Worm (Caenorhabditis elegans): ENCODE data around the gene Y59A8B.19.
"Not testable (repeated sequence)": the region's sequence is repeated elsewhere in the genome, so short reads cannot be mapped to it uniquely, and the experiment has no call there.

Gene Y59A8B.19

DNA sequence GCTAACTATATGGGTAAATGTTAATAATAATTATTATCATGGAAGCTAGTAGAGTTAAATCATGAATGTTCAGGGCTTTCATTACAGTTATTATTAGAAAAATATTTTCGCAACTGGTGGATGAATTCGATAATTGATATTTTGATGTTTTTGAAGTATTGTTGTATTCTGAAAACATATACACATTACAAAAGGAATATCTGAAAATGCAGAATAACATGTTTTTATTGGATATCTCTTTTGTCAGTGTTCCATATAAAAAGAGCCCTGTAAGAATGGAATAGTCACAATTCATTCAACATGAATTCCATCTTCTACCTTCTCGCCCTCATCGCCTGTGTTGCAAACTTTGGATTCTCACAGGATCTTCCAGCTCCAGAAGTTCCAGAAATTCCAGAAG lies at the start of gene Y59A8B.19:
Gene Y59A8B.19 (plus strand): TSS at position 301 of the 400 bp plus-strand sequence.
- TF ChIP-seq ets-7 (tag; optimal IDR thresholded peaks at IDR 0.05); tbx-37 (GFP tag; conservative IDR thresholded peaks at IDR 0.05); hmg-4 (GFP tag; optimal IDR thresholded peaks at IDR 0.05): not testable (repeated sequence)

DNA sequence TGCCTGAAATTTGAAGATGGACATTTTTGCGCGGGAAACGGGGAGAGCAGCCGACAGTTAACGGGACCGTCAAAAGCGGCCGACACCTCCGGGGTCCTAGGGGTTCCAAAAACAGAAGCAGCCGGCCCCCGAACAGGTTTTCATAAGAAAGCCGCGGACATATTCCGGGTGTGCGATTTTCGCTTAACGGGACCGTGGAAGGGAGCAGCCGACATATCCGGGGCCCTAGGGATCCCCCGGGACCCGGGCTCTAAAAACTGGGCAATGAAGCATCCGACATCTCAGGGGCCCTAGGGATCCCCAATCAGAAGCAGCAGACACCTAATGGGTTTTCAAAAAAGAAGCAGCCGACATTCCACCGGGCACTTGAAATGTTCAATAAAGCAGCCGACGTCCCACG lies 44.5 kb upstream of the Y59A8B.19 start:
- TF ChIP-seq ets-7 (tag; optimal IDR thresholded peaks at IDR 0.05) (no peak), scrt-1 (GFP tag; IDR thresholded peaks at IDR 0.05) (peak; percentile 42; the same call in 1 of the 2 replicates)

DNA sequence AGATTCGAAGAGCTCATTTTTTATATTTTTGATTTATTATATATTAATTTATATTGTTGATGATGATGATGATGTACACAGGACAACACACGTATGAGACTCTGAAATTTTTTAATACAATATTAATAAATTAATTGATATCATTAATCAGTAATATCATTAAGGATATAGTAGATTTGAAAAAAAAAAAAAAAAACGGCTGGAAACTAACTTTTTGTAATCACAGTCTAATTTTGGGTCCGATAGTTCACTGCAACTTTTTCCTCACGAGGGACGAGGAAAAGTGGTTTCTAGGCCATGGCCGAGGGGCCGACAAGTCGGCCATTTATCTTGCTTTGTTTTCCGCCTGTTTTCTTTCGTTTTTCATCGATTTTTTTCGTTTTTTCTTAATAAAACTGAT lies 40.3 kb upstream of the Y59A8B.19 start, which contains the start of gene gck-3:
Gene gck-3 (minus strand): TSS at position 101 of the 400 bp plus-strand sequence.
- TF ChIP-seq ceh-36 (tag; optimal IDR thresholded peaks at IDR 0.05) (no peak), B0310.2 (tag; optimal IDR thresholded peaks at IDR 0.05) (no peak), ets-7 (tag; optimal IDR thresholded peaks at IDR 0.05) (no peak)

DNA sequence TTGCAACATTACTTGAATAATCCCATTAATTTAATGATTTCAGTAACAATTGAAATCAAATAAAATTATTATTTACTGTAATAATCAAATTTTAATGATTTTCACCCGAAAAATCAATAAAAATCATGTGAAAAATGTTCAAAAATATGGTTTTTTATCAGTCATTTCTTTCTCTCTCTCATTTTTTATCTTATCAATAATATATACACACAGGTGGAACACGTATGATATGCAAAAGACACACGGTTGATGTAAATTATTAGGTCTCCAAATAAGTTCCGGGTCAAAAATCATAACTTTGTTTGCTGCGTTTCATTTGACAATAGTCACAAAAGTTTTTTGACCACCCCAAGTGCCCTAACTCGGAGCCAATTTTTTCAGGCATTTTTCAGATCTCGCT lies 28.8 kb upstream of the Y59A8B.19 start:
- no peak for TF ChIP-seq B0310.2 (tag; optimal IDR thresholded peaks at IDR 0.05)
- no peak for TF ChIP-seq pes-1 (GFP tag; IDR thresholded peaks at IDR 0.05)
- TF ChIP-seq hnd-1 (tag; optimal IDR thresholded peaks at IDR 0.05), result no peak
- no peak for TF ChIP-seq aly-1 (tag; optimal IDR thresholded peaks at IDR 0.05)
- TF ChIP-seq ceh-36 (tag; optimal IDR thresholded peaks at IDR 0.05), result no peak
- TF ChIP-seq scrt-1 (GFP tag; IDR thresholded peaks at IDR 0.05), result no peak
- no peak for TF ChIP-seq tbx-37 (GFP tag; conservative IDR thresholded peaks at IDR 0.05)
- TF ChIP-seq ama-1 (optimal IDR thresholded peaks at IDR 0.05), result no peak
- no peak for TF ChIP-seq hmg-4 (GFP tag; optimal IDR thresholded peaks at IDR 0.05)
- TF ChIP-seq hmbx-1 (tag; optimal IDR thresholded peaks at IDR 0.05), result no peak
- no peak for TF ChIP-seq tra-4 (tag; optimal IDR thresholded peaks at IDR 0.05)
- no peak for TF ChIP-seq ceh-13 (GFP tag; optimal IDR thresholded peaks at IDR 0.05)
- TF ChIP-seq ets-7 (tag; optimal IDR thresholded peaks at IDR 0.05), result no peak
- TF ChIP-seq flt-1 (GFP tag; IDR thresholded peaks at IDR 0.05), result no peak
- TF ChIP-seq sea-1 (GFP tag; conservative IDR thresholded peaks at IDR 0.05), result no peak
- no peak for TF ChIP-seq tbx-11 (GFP tag; IDR thresholded peaks at IDR 0.05)
- TF ChIP-seq F13C5.2 (tag; optimal IDR thresholded peaks at IDR 0.05), result no peak

DNA sequence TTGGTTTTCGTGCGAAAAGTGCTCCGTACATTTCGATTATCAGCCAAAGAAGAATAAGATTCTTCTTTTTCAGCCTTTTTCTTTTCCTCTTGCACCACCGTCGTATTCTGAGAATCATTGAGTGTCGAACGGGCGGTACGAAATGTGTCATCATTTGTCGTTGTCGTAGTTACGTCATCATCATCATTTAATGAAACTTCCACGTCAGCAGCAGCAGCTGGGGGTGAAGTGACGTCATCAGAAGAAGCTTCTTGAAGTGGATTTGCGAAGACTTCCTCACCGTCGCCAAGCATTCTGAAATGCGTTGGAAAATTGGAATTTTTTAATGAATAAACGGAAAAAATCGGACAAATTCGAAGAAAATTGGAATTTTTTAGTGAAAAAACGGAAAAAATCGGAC lies 27.2 kb upstream of the Y59A8B.19 start, which contains the start of gene snx-6:
Gene snx-6 (minus strand): TSS at position 294 of the 400 bp plus-strand sequence.
- TF ChIP-seq ceh-36 (tag; optimal IDR thresholded peaks at IDR 0.05) (no peak), sea-1 (GFP tag; conservative IDR thresholded peaks at IDR 0.05) (no peak)

DNA sequence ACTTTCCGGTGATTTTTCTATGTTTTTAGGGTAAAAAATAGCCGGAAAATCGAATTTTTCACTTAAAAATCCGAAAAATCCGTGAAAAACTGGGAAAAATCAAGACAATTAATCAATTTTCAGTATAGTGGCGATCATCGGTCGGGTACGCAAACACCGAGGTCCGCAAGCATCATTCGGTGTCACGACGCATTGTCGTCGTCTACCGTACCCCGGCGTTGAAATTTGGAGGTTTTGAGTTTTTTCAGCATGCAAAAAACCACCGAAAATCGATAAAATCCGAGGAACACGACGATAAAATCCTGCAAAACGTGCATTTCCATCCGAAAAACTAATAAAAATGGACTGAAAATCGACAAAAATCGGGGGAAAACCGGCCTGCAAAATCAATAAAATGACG lies 25.3 kb upstream of the Y59A8B.19 start:
- TF ChIP-seq ceh-36 (tag; optimal IDR thresholded peaks at IDR 0.05) (no peak), hmg-4 (GFP tag; optimal IDR thresholded peaks at IDR 0.05) (no peak), pes-1 (GFP tag; IDR thresholded peaks at IDR 0.05) (no peak), ama-1 (optimal IDR thresholded peaks at IDR 0.05) (no peak), scrt-1 (GFP tag; IDR thresholded peaks at IDR 0.05) (no peak), sea-1 (GFP tag; conservative IDR thresholded peaks at IDR 0.05) (no peak), hnd-1 (tag; optimal IDR thresholded peaks at IDR 0.05) (no peak), flt-1 (GFP tag; IDR thresholded peaks at IDR 0.05) (no peak), tra-4 (tag; optimal IDR thresholded peaks at IDR 0.05) (no peak), hmbx-1 (tag; optimal IDR thresholded peaks at IDR 0.05) (no peak), tbx-37 (GFP tag; conservative IDR thresholded peaks at IDR 0.05) (no peak), tbx-11 (GFP tag; IDR thresholded peaks at IDR 0.05) (no peak), ets-7 (tag; optimal IDR thresholded peaks at IDR 0.05) (no peak), aly-1 (tag; optimal IDR thresholded peaks at IDR 0.05) (no peak), B0310.2 (tag; optimal IDR thresholded peaks at IDR 0.05) (no peak), F13C5.2 (tag; optimal IDR thresholded peaks at IDR 0.05) (no peak), ceh-13 (GFP tag; optimal IDR thresholded peaks at IDR 0.05) (no peak)

DNA sequence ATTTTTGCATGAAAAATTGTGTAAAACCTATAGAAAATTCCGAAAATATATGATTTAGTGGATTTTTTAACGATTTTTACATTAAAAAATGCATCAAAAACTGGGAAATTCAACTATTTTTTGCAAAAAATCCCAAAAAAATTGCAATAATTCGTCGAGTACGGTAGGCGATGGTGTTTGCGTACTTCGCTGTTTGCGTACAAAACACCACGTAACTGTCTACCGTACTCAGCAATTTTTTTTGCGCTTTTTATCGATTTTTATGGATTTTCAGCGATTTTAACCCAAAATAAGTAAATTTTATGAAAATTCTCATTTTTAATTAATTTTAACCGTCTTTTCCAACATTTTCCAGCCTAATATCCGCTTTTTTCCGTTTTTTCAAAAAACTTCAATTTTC lies 24.1 kb upstream of the Y59A8B.19 start:
- no peak for TF ChIP-seq hnd-1 (tag; optimal IDR thresholded peaks at IDR 0.05)
- no peak for TF ChIP-seq ceh-13 (GFP tag; optimal IDR thresholded peaks at IDR 0.05)
- TF ChIP-seq hmbx-1 (tag; optimal IDR thresholded peaks at IDR 0.05), result no peak
- TF ChIP-seq pes-1 (GFP tag; IDR thresholded peaks at IDR 0.05), result no peak
- no peak for TF ChIP-seq flt-1 (GFP tag; IDR thresholded peaks at IDR 0.05)
- no peak for TF ChIP-seq B0310.2 (tag; optimal IDR thresholded peaks at IDR 0.05)
- TF ChIP-seq scrt-1 (GFP tag; IDR thresholded peaks at IDR 0.05), result no peak
- no peak for TF ChIP-seq ama-1 (optimal IDR thresholded peaks at IDR 0.05)
- TF ChIP-seq aly-1 (tag; optimal IDR thresholded peaks at IDR 0.05), result no peak
- no peak for TF ChIP-seq tbx-37 (GFP tag; conservative IDR thresholded peaks at IDR 0.05)
- no peak for TF ChIP-seq tbx-11 (GFP tag; IDR thresholded peaks at IDR 0.05)
- no peak for TF ChIP-seq F13C5.2 (tag; optimal IDR thresholded peaks at IDR 0.05)
- TF ChIP-seq hmg-4 (GFP tag; optimal IDR thresholded peaks at IDR 0.05), result no peak
- no peak for TF ChIP-seq ets-7 (tag; optimal IDR thresholded peaks at IDR 0.05)
- TF ChIP-seq sea-1 (GFP tag; conservative IDR thresholded peaks at IDR 0.05), result no peak
- no peak for TF ChIP-seq tra-4 (tag; optimal IDR thresholded peaks at IDR 0.05)

DNA sequence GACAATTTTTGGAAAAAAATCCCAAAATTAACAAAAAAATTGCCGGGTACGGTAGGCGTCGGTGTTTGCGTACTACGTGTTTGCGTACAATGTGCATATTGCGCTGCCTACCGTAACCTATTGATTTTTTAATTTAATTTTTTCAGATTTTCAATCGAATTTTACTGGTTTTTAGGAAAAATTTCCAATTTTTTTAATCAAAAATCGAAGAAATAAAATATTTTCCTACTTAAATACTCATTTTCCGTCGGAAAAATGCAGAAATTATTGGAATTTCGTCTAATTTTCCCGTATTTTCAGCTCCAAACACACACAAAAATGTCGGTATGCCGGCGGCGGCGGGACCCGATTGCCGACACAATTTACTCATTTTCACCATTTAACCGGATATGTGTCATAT lies 21.1 kb upstream of the Y59A8B.19 start, which contains the start of gene Y59A8B.21:
Gene Y59A8B.21 (plus strand): TSS at position 301 of the 400 bp plus-strand sequence.
- no peak for TF ChIP-seq F13C5.2 (tag; optimal IDR thresholded peaks at IDR 0.05)
- TF ChIP-seq tbx-37 (GFP tag; conservative IDR thresholded peaks at IDR 0.05), result no peak
- no peak for TF ChIP-seq flt-1 (GFP tag; IDR thresholded peaks at IDR 0.05)
- no peak for TF ChIP-seq hnd-1 (tag; optimal IDR thresholded peaks at IDR 0.05)
- no peak for TF ChIP-seq tra-4 (tag; optimal IDR thresholded peaks at IDR 0.05)
- TF ChIP-seq hmg-4 (GFP tag; optimal IDR thresholded peaks at IDR 0.05), result no peak
- TF ChIP-seq scrt-1 (GFP tag; IDR thresholded peaks at IDR 0.05), result no peak
- no peak for TF ChIP-seq aly-1 (tag; optimal IDR thresholded peaks at IDR 0.05)
- TF ChIP-seq ets-7 (tag; optimal IDR thresholded peaks at IDR 0.05), result no peak
- TF ChIP-seq pes-1 (GFP tag; IDR thresholded peaks at IDR 0.05), result no peak
- TF ChIP-seq tbx-11 (GFP tag; IDR thresholded peaks at IDR 0.05), result no peak
- no peak for TF ChIP-seq hmbx-1 (tag; optimal IDR thresholded peaks at IDR 0.05)

Measured in whole organism, early embryonic.